Fruit fly (Drosophila melanogaster): ENCODE measurements around the gene CG43092.

The CG43092 gene

dm6 chr3R:22750534-22750947, 18.9 kb downstream of the CG43092 start, which contains the start of the genes rumi, CG7029 and Usp12-46 (continued):
- TF ChIP-seq CG13894 (tag; optimal IDR thresholded peaks at IDR 0.05) (peak; percentile 80), Fer1 (GFP tag; optimal IDR thresholded peaks at IDR 0.05) (peak; percentile 75), zen (tag; optimal IDR thresholded peaks at IDR 0.05) (peak; percentile 89), vfl (GFP tag; optimal IDR thresholded peaks at IDR 0.05) (peak; percentile 68), lab (GFP tag; optimal IDR thresholded peaks at IDR 0.05) (peak; percentile 90), sens-2 (GFP tag; IDR thresholded peaks at IDR 0.05) (peak; percentile 77; the same call in 1 of the 2 replicates), H15 (GFP tag; IDR thresholded peaks at IDR 0.05) (peak; percentile 77), CG9437 (GFP tag; optimal IDR thresholded peaks at IDR 0.05) (peak; percentile 57), gt (GFP tag; IDR thresholded peaks at IDR 0.05) (peak; percentile 16; the same call in 1 of the 2 replicates), CG6813 (GFP tag; optimal IDR thresholded peaks at IDR 0.05) (peak; percentile 51), CG4360 (GFP tag; IDR thresholded peaks at IDR 0.05) (peak; percentile 42; the same call in 1 of the 2 replicates), Xrp1 (GFP tag; IDR thresholded peaks at IDR 0.05) (peak; percentile 88), z (GFP tag; IDR thresholded peaks at IDR 0.05) (no peak), BEAF-32 (GFP tag; optimal IDR thresholded peaks at IDR 0.05) (peak; percentile 87), CG9876 (GFP tag; optimal IDR thresholded peaks at IDR 0.05) (peak; percentile 84), CG15479 (GFP tag; optimal IDR thresholded peaks at IDR 0.05) (no peak), pita (GFP tag; optimal IDR thresholded peaks at IDR 0.05) (no peak), sr (GFP tag; IDR thresholded peaks at IDR 0.05) (peak; percentile 54; the same call in 1 of the 3 replicates), CG7271 (tag; optimal IDR thresholded peaks at IDR 0.05) (peak; percentile 58), dimm (GFP tag; IDR thresholded peaks at IDR 0.05) (no peak), Max (GFP tag; optimal IDR thresholded peaks at IDR 0.05) (peak; percentile 80), Dad (GFP tag; optimal IDR thresholded peaks at IDR 0.05) (peak; percentile 82), CG30020 (tag; optimal IDR thresholded peaks at IDR 0.05) (peak; percentile 65), trem (tag; optimal IDR thresholded peaks at IDR 0.05) (peak; percentile 83), NC2α (GFP tag; optimal IDR thresholded peaks at IDR 0.05) (peak; percentile 71), CG17359 (tag; optimal IDR thresholded peaks at IDR 0.05) (peak; percentile 84), CG4730 (GFP tag; IDR thresholded peaks at IDR 0.05) (peak; percentile 71), kni (GFP tag; optimal IDR thresholded peaks at IDR 0.05) (peak; percentile 25), Scr (GFP tag; IDR thresholded peaks at IDR 0.05; ENCODE audit: partially characterized antibody) (peak; percentile 81), Ets97D (GFP tag; optimal IDR thresholded peaks at IDR 0.05) (peak; percentile 89), pnt (GFP tag; optimal IDR thresholded peaks at IDR 0.05) (peak; percentile 80), kay (GFP tag; optimal IDR thresholded peaks at IDR 0.05) (peak; percentile 79), ken (GFP tag; IDR thresholded peaks at IDR 0.05) (peak; percentile 89), CG14441 (GFP tag; IDR thresholded peaks at IDR 0.05) (peak; percentile 84), CG16815 (GFP tag; optimal IDR thresholded peaks at IDR 0.05) (peak; percentile 79), Camta (GFP tag; optimal IDR thresholded peaks at IDR 0.05) (peak; percentile 90), E2f2 (GFP tag; IDR thresholded peaks at IDR 0.05) (peak; percentile 63), croc (GFP tag; conservative IDR thresholded peaks at IDR 0.05) (peak; percentile 60), her (GFP tag; optimal IDR thresholded peaks at IDR 0.05) (peak; percentile 79), Sry-δ (GFP tag; optimal IDR thresholded peaks at IDR 0.05) (peak; percentile 82), CG1792 (GFP tag; optimal IDR thresholded peaks at IDR 0.05) (peak; percentile 57), CG31441 (GFP tag; IDR thresholded peaks at IDR 0.05) (peak; percentile 94), Stat92E (GFP tag; optimal IDR thresholded peaks at IDR 0.05) (peak in 1 of 3 experiments; percentile 18), Med (GFP tag) (peak; percentile 98), cg (GFP tag; optimal IDR thresholded peaks at IDR 0.05) (no peak), bowl (GFP tag; IDR thresholded peaks at IDR 0.05) (peak; percentile 66; the same call in 1 of the 2 replicates), HHEX (GFP tag; optimal IDR thresholded peaks at IDR 0.05) (peak; percentile 77), CG11560 (tag; IDR thresholded peaks at IDR 0.05) (peak; percentile 66; the same call in 1 of the 3 replicates), fd64A (GFP tag; optimal IDR thresholded peaks at IDR 0.05) (no peak), hkb (optimal IDR thresholded peaks at IDR 0.05) (no peak), hkb (GFP tag; IDR thresholded peaks at IDR 0.05) (peak; percentile 79)

Data from whole organism, embryonic.